Worm (Caenorhabditis elegans) whole organism, young adult: ENCODE measurements around the gene K09C6.8.

Experiments
- B0019.2 ChIP-seq: fragments of 200-800 bp; sonication (Bioruptor generic); conservative IDR thresholded peaks from 2 replicates; pipeline ENCODE4 v1.3.6; 2022; ENCODE audit warnings: missing genetic modification reagents, missing genetic modification characterization, missing compliant biosample characterization
- C17E4.6 ChIP-seq: fragments of 200-800 bp; sonication (Bioruptor generic); IDR thresholded peaks from 2 replicates; pipeline ENCODE4 v1.3.6; 2022; ENCODE audit warnings: missing genetic modification reagents, missing genetic modification characterization, missing compliant biosample characterization
- D2030.7 ChIP-seq: fragments of 200-800 bp; sonication (Bioruptor generic); IDR thresholded peaks from 2 replicates; pipeline ENCODE4 v1.3.6; 2022; ENCODE audit warnings: missing genetic modification reagents, missing genetic modification characterization, missing compliant biosample characterization
- F22D6.2 ChIP-seq: sonication (generic microtip); optimal IDR thresholded peaks from 2 replicates; lab custom pipeline; 2016; ENCODE audit warnings: mild to moderate bottlenecking, missing genetic modification characterization, missing compliant biosample characterization
- F23B12.7 ChIP-seq: sonication (generic microtip); optimal IDR thresholded peaks from 2 replicates; lab custom pipeline; 2017; ENCODE audit warnings: missing genetic modification characterization, mild to moderate bottlenecking, missing compliant biosample characterization, antibody characterized with exemption, moderate library complexity; ENCODE audit not compliant: insufficient read depth
- F33H1.4 ChIP-seq: fragments of 200-800 bp; sonication (Bioruptor generic); IDR thresholded peaks from 2 replicates; pipeline ENCODE4 v1.3.6; 2022; ENCODE audit warnings: missing genetic modification reagents, missing genetic modification characterization, missing compliant biosample characterization
- F37B4.10 ChIP-seq: fragments of 200-800 bp; sonication (Bioruptor generic); IDR thresholded peaks from 2 replicates; pipeline ENCODE4 v1.3.6; 2022; ENCODE audit warnings: missing genetic modification characterization, missing compliant biosample characterization
- F52B5.7 ChIP-seq: sonication (generic microtip); optimal IDR thresholded peaks from 2 replicates; lab custom pipeline; 2016; ENCODE audit warnings: mild to moderate bottlenecking, missing genetic modification characterization, missing compliant biosample characterization
- F55B11.4 ChIP-seq: sonication (generic microtip); optimal IDR thresholded peaks from 2 replicates; lab custom pipeline; 2016; ENCODE audit warnings: missing compliant biosample characterization, missing genetic modification characterization, borderline replicate concordance; ENCODE audit not compliant: insufficient read depth
- T26A5.8 ChIP-seq: sonication (generic microtip); optimal IDR thresholded peaks from 2 replicates; lab custom pipeline; 2016; ENCODE audit warnings: missing genetic modification characterization, missing compliant biosample characterization
- Y56A3A.18 ChIP-seq: fragments of 200-800 bp; sonication (Bioruptor generic); IDR thresholded peaks from 2 replicates; pipeline ENCODE4 v1.3.6; 2022; ENCODE audit warnings: missing genetic modification reagents, missing genetic modification characterization, missing compliant biosample characterization
- ZK185.1 ChIP-seq: sonication (generic microtip); optimal IDR thresholded peaks from 2 replicates; lab custom pipeline; 2016; ENCODE audit warnings: mild to moderate bottlenecking, missing genetic modification characterization, missing compliant biosample characterization; ENCODE audit not compliant: poor library complexity, severe bottlenecking
- akir-1 ChIP-seq: fragments of 200-800 bp; sonication (Bioruptor generic); optimal IDR thresholded peaks from 2 replicates; lab custom pipeline; 2018; ENCODE audit warnings: mild to moderate bottlenecking, missing genetic modification characterization, moderate library complexity, missing compliant biosample characterization
- aptf-3 ChIP-seq: fragments of 200-800 bp; sonication (Bioruptor generic); IDR thresholded peaks from 2 replicates; pipeline ENCODE4 v1.3.6; 2022; ENCODE audit warnings: missing genetic modification characterization, missing compliant biosample characterization
- atf-7 ChIP-seq: sonication (generic microtip); optimal IDR thresholded peaks from 2 replicates; lab custom pipeline; 2017; ENCODE audit warnings: mild to moderate bottlenecking, missing genetic modification characterization, missing compliant biosample characterization
- attf-5 ChIP-seq: fragments of 200-800 bp; sonication (Bioruptor generic); optimal IDR thresholded peaks from 2 replicates; lab custom pipeline; 2018; ENCODE audit warnings: mild to moderate bottlenecking, missing genetic modification characterization, missing compliant biosample characterization
- ccch-3 ChIP-seq: fragments of 200-800 bp; sonication (Bioruptor generic); optimal IDR thresholded peaks from 2 replicates; lab custom pipeline; 2018; ENCODE audit warnings: mild to moderate bottlenecking, missing genetic modification characterization, missing compliant biosample characterization
- cebp-2 ChIP-seq: fragments of 200-800 bp; sonication (Bioruptor generic); IDR thresholded peaks from 2 replicates; pipeline ENCODE4 v1.3.6; 2022; ENCODE audit warnings: missing genetic modification characterization, missing compliant biosample characterization
- ceh-100 ChIP-seq: fragments of 200-800 bp; sonication (Bioruptor generic); IDR thresholded peaks from 2 replicates; pipeline ENCODE4 v1.3.6; 2022; ENCODE audit warnings: missing genetic modification reagents, missing genetic modification characterization, missing compliant biosample characterization
- ceh-40 ChIP-seq: fragments of 200-800 bp; sonication (Bioruptor generic); IDR thresholded peaks from 2 replicates; pipeline ENCODE4 v1.3.6; 2022; ENCODE audit warnings: missing genetic modification characterization, missing compliant biosample characterization
- ceh-79 ChIP-seq: sonication (generic microtip); optimal IDR thresholded peaks from 2 replicates; lab custom pipeline; 2017; ENCODE audit warnings: mild to moderate bottlenecking, missing genetic modification characterization, missing compliant biosample characterization
- egl-18 ChIP-seq: fragments of 200-800 bp; sonication (Bioruptor generic); IDR thresholded peaks from 2 replicates; pipeline ENCODE4 v1.3.6; 2022; ENCODE audit warnings: missing genetic modification reagents, missing genetic modification characterization, missing compliant biosample characterization
- egrh-3 ChIP-seq: fragments of 200-800 bp; sonication (Bioruptor generic); IDR thresholded peaks from 2 replicates; pipeline ENCODE4 v1.3.6; 2022; ENCODE audit warnings: missing genetic modification reagents, missing genetic modification characterization, missing compliant biosample characterization
- fkh-3 ChIP-seq: sonication (generic microtip); optimal IDR thresholded peaks from 2 replicates; lab custom pipeline; 2016; ENCODE audit warnings: mild to moderate bottlenecking, missing genetic modification characterization, missing compliant biosample characterization
- him-1 ChIP-seq: sonication (generic microtip); optimal IDR thresholded peaks from 2 replicates; lab custom pipeline; 2016; ENCODE audit warnings: missing genotype, missing genetic modification reagents, missing genetic modification characterization, missing compliant biosample characterization
- hmg-1.2 ChIP-seq: fragments of 200-800 bp; sonication (Bioruptor generic); IDR thresholded peaks from 2 replicates; pipeline ENCODE4 v1.3.6; 2022; ENCODE audit warnings: missing genetic modification reagents, missing genetic modification characterization, missing compliant biosample characterization
- let-607 ChIP-seq, 2 experiments: fragments of 200-800 bp in 1 of 2; sonication (Bioruptor generic) in 1 of 2; sonication (generic microtip) in 1 of 2; optimal IDR thresholded peaks; 2 replicates each; lab custom pipeline; 2016 to 2018; ENCODE audit warnings: mild to moderate bottlenecking in 2 of 2, missing compliant biosample characterization in 2 of 2, missing genetic modification characterization in 2 of 2, moderate library complexity in 2 of 2, missing genotype in 1 of 2
- lsy-27 ChIP-seq: sonication (generic microtip); optimal IDR thresholded peaks from 2 replicates; lab custom pipeline; 2017; ENCODE audit warnings: missing genetic modification characterization, mild to moderate bottlenecking, missing compliant biosample characterization, antibody characterized with exemption, missing genotype, borderline replicate concordance; ENCODE audit not compliant: insufficient read depth
- madf-10 ChIP-seq: sonication (generic microtip); optimal IDR thresholded peaks from 2 replicates; lab custom pipeline; 2016; ENCODE audit warnings: mild to moderate bottlenecking, missing genetic modification characterization, missing compliant biosample characterization
- madf-6 ChIP-seq: fragments of 200-800 bp; sonication (Bioruptor generic); IDR thresholded peaks from 2 replicates; pipeline ENCODE4 v1.3.6; 2022; ENCODE audit warnings: missing genetic modification reagents, missing genetic modification characterization, missing compliant biosample characterization
- madf-8 ChIP-seq: fragments of 200-800 bp; sonication (Bioruptor generic); conservative IDR thresholded peaks from 2 replicates; pipeline ENCODE4 v1.3.6; 2022; ENCODE audit warnings: missing genetic modification reagents, missing genetic modification characterization, missing compliant biosample characterization
- mcd-1 ChIP-seq: fragments of 200-800 bp; sonication (Bioruptor generic); IDR thresholded peaks from 2 replicates; pipeline ENCODE4 v1.3.6; 2022; ENCODE audit warnings: missing genetic modification reagents, missing genetic modification characterization, missing compliant biosample characterization
- nfya-1 ChIP-seq: sonication (generic microtip); optimal IDR thresholded peaks from 2 replicates; lab custom pipeline; 2017; ENCODE audit warnings: antibody characterized with exemption, missing compliant biosample characterization, missing genetic modification characterization, borderline replicate concordance; ENCODE audit not compliant: insufficient read depth
- nhr-120 ChIP-seq: fragments of 200-800 bp; sonication (Bioruptor generic); IDR thresholded peaks from 2 replicates; pipeline ENCODE4 v1.3.6; 2022; ENCODE audit warnings: missing genetic modification characterization, missing compliant biosample characterization
- pbrm-1 ChIP-seq: fragments of 200-800 bp; sonication (Bioruptor generic); IDR thresholded peaks from 2 replicates; pipeline ENCODE4 v1.3.6; 2022; ENCODE audit warnings: missing genetic modification reagents, missing genetic modification characterization, missing compliant biosample characterization
- repo-1 ChIP-seq: sonication (generic microtip); optimal IDR thresholded peaks from 2 replicates; lab custom pipeline; 2017; ENCODE audit warnings: mild to moderate bottlenecking, missing genetic modification characterization, missing compliant biosample characterization
- rpc-1 ChIP-seq, 2 experiments: fragments of 150-350 bp in 1 of 2; sonication (generic microtip) in 1 of 2; optimal IDR thresholded peaks; 2 replicates each; lab custom pipeline; 2014 to 2018; ENCODE audit warnings: missing biosample characterization in 1 of 2, missing genetic modification characterization in 1 of 2, missing genetic modification reagents in 1 of 2, missing genotype in 1 of 2
- snpc-3.4 ChIP-seq: sonication (generic microtip); optimal IDR thresholded peaks from 2 replicates; lab custom pipeline; 2017; ENCODE audit warnings: missing genetic modification characterization, mild to moderate bottlenecking, missing compliant biosample characterization, antibody characterized with exemption, moderate library complexity, missing genotype, missing genetic modification reagents
- somi-1 ChIP-seq: fragments of 200-800 bp; sonication (Bioruptor generic); optimal IDR thresholded peaks from 2 replicates; lab custom pipeline; 2018; ENCODE audit warnings: mild to moderate bottlenecking, missing genetic modification characterization, missing compliant biosample characterization
- tbp1 ChIP-seq: fragments of 200-800 bp; sonication (Bioruptor generic); optimal IDR thresholded peaks from 2 replicates; lab custom pipeline; 2018; ENCODE audit warnings: mild to moderate bottlenecking, missing genetic modification characterization, missing compliant biosample characterization
- xnd-1 ChIP-seq: sonication (generic microtip); optimal IDR thresholded peaks from 2 replicates; lab custom pipeline; 2016; ENCODE audit warnings: missing genotype, missing genetic modification reagents, missing genetic modification characterization, missing compliant biosample characterization
- zim-3 ChIP-seq: sonication (generic microtip); optimal IDR thresholded peaks from 2 replicates; lab custom pipeline; 2017; ENCODE audit warnings: mild to moderate bottlenecking, missing genetic modification characterization, moderate library complexity, missing compliant biosample characterization
- ztf-18 ChIP-seq: sonication (generic microtip); optimal IDR thresholded peaks from 2 replicates; lab custom pipeline; 2016; ENCODE audit warnings: missing genotype, mild to moderate bottlenecking, missing genetic modification characterization, missing compliant biosample characterization
- ztf-3 ChIP-seq: fragments of 200-800 bp; sonication (Bioruptor generic); optimal IDR thresholded peaks from 2 replicates; lab custom pipeline; 2018; ENCODE audit warnings: mild to moderate bottlenecking, missing genetic modification characterization, missing compliant biosample characterization

K09C6.8 gene

ce11 chrV:854966-855365, 11.9 kb upstream of the K09C6.8 start, which contains the start of gene K09C6.9:
TSS of gene K09C6.9 (minus strand) at chrV:855066.
- TF ChIP-seq F55B11.4 (tag; lab: Kevin White, UChicago) (no peak), repo-1 (no peak), pbrm-1 (no peak), him-1 (tag; lab: Kevin White, UChicago) (no peak), T26A5.8 (tag; lab: Kevin White, UChicago) (no peak), D2030.7 (no peak), snpc-3.4 (no peak), rpc-1 (optimal IDR thresholded peaks at IDR 0.05; lab: Kevin White, UChicago) (no peak), rpc-1 (tag; optimal IDR thresholded peaks at IDR 0.05; lab: Kevin White, UChicago) (no peak), cebp-2 (GFP tag; lab: Robert Waterston, UW) (no peak)

ce11 chrV:852184-852583, 9.2 kb upstream of the K09C6.8 start, which contains the start of gene K09C6.3:
TSS of gene K09C6.3 (plus strand) at chrV:852484.
- TF ChIP-seq aptf-3 (GFP tag; lab: Robert Waterston, UW) = no peak
- TF ChIP-seq hmg-1.2 (GFP tag; lab: Robert Waterston, UW) = no peak
- no peak for TF ChIP-seq xnd-1 (tag; lab: Kevin White, UChicago)
- TF ChIP-seq F23B12.7 (tag; lab: Kevin White, UChicago) = no peak
- TF ChIP-seq madf-6 (GFP tag; lab: Robert Waterston, UW) = no peak
- TF ChIP-seq egl-18 = no peak
- no peak for TF ChIP-seq ztf-18 (tag; lab: Kevin White, UChicago)
- no peak for TF ChIP-seq egrh-3 (GFP tag; lab: Robert Waterston, UW)
- TF ChIP-seq ZK185.1 (tag; lab: Kevin White, UChicago) = no peak
- no peak for TF ChIP-seq repo-1
- no peak for TF ChIP-seq fkh-3 (tag; lab: Kevin White, UChicago)
- TF ChIP-seq ccch-3 (GFP tag; lab: Kevin White, UChicago) = no peak
- TF ChIP-seq C17E4.6 (GFP tag; lab: Robert Waterston, UW) = no peak

- TF ChIP-seq atf-7 (no peak), let-607 (tag; optimal IDR thresholded peaks at IDR 0.05; lab: Kevin White, UChicago) (no peak), lsy-27 (tag; lab: Kevin White, UChicago) (no peak), F52B5.7 (tag; lab: Kevin White, UChicago) (no peak), madf-10 (tag; lab: Kevin White, UChicago) (no peak), attf-5 (no peak), ceh-79 (tag; lab: Kevin White, UChicago) (no peak), akir-1 (GFP tag; lab: Kevin White, UChicago) (no peak), B0019.2 (GFP tag; lab: Robert Waterston, UW) (no peak), ztf-3 (GFP tag; lab: Kevin White, UChicago) (no peak)
Measured at ce11 chrV:849512-849911, 6.5 kb upstream of the K09C6.8 start, which contains the start of gene srbc-12. TSS of gene srbc-12 (plus strand) at chrV:849812.

- TF ChIP-seq cebp-2 (GFP tag; lab: Robert Waterston, UW) (no peak), F22D6.2 (tag; lab: Kevin White, UChicago) (no peak), zim-3 (tag; lab: Kevin White, UChicago) (no peak), F23B12.7 (tag; lab: Kevin White, UChicago) (no peak), somi-1 (GFP tag; lab: Kevin White, UChicago) (no peak), F52B5.7 (tag; lab: Kevin White, UChicago) (no peak), D2030.7 (no peak), F37B4.10 (GFP tag; lab: Robert Waterston, UW) (no peak), ccch-3 (GFP tag; lab: Kevin White, UChicago) (no peak), Y56A3A.18 (GFP tag; lab: Robert Waterston, UW) (no peak), B0019.2 (GFP tag; lab: Robert Waterston, UW) (no peak), ceh-40 (no peak), mcd-1 (no peak), nfya-1 (tag; lab: Kevin White, UChicago) (no peak), madf-8 (GFP tag; lab: Robert Waterston, UW) (no peak), ceh-100 (GFP tag; lab: Robert Waterston, UW) (no peak), nhr-120 (GFP tag; lab: Robert Waterston, UW) (no peak), F33H1.4 (GFP tag; lab: Robert Waterston, UW) (no peak), tbp1 (GFP tag; lab: Kevin White, UChicago) (no peak)
Measured at ce11 chrV:849042-849441, 6.0 kb upstream of the K09C6.8 start.
